Fruit fly (Drosophila melanogaster) whole organism, embryonic: Measurements from ENCODE around the gene mus101.

Source experiments
- Ada2b ChIP-seq: fragments of 200-800 bp; sonication (Bioruptor generic); IDR thresholded peaks from 2 replicates; pipeline ENCODE4 v1.3.6; 2022; ENCODE audit warnings: missing biosample characterization, missing genetic modification characterization
- CG10431 ChIP-seq: fragments of 200-800 bp; sonication (Bioruptor generic); optimal IDR thresholded peaks from 3 replicates; lab custom pipeline; 2018; ENCODE audit warnings: missing biosample characterization, mild to moderate bottlenecking, missing genetic modification characterization
- CG15073 ChIP-seq: fragments of 200-800 bp; sonication (Bioruptor generic); optimal IDR thresholded peaks from 2 replicates; lab custom pipeline; 2016; ENCODE audit warnings: missing biosample characterization, missing genetic modification characterization
- CG1603 ChIP-seq: fragments of 200-800 bp; sonication (Bioruptor generic); optimal IDR thresholded peaks from 2 replicates; lab custom pipeline; 2019; ENCODE audit warnings: missing biosample characterization, mild to moderate bottlenecking, missing genetic modification characterization, moderate library complexity
- CG17186 ChIP-seq: fragments of 200-800 bp; sonication (Bioruptor generic); optimal IDR thresholded peaks from 3 replicates; lab custom pipeline; 2017; ENCODE audit warnings: missing biosample characterization, missing genetic modification reagents, missing genetic modification characterization
- CG17328 ChIP-seq: fragments of 200-800 bp; sonication (Bioruptor generic); IDR thresholded peaks from 2 replicates; pipeline ENCODE4 v1.3.6; 2022; ENCODE audit warnings: missing biosample characterization, missing genetic modification characterization
- CG17568 ChIP-seq: fragments of 200-800 bp; sonication (Bioruptor generic); optimal IDR thresholded peaks from 2 replicates; lab custom pipeline; 2018; ENCODE audit warnings: missing biosample characterization, mild to moderate bottlenecking, missing genetic modification characterization, moderate library complexity
- CG18619 ChIP-seq: fragments of 200-800 bp; sonication (Bioruptor generic); optimal IDR thresholded peaks from 3 replicates; lab custom pipeline; 2017; ENCODE audit warnings: missing biosample characterization, mild to moderate bottlenecking, missing genetic modification characterization
- CG31441 ChIP-seq: fragments of 200-800 bp; sonication (Bioruptor generic); IDR thresholded peaks from 2 replicates; pipeline ENCODE4 v1.3.6; 2022; ENCODE audit warnings: missing biosample characterization, missing genetic modification characterization
- CG32532 ChIP-seq: fragments of 200-800 bp; sonication (Bioruptor generic); IDR thresholded peaks from 2 replicates; pipeline ENCODE4 v1.3.6; 2022; ENCODE audit warnings: missing biosample characterization, missing genetic modification characterization
- CG32767 ChIP-seq: fragments of 200-800 bp; sonication (Bioruptor generic); IDR thresholded peaks from 2 replicates; pipeline ENCODE4 v1.3.6; 2022; ENCODE audit warnings: missing biosample characterization, missing genetic modification characterization
- CG32772 ChIP-seq: fragments of 200-800 bp; sonication (Bioruptor generic); IDR thresholded peaks from 2 replicates; pipeline ENCODE4 v1.3.6; 2022; ENCODE audit warnings: missing biosample characterization, missing genetic modification characterization
- CG33213 ChIP-seq: fragments of 200-800 bp; sonication (Bioruptor generic); optimal IDR thresholded peaks from 3 replicates; lab custom pipeline; 2016; ENCODE audit warnings: missing biosample characterization, missing genetic modification characterization
- CG34376 ChIP-seq: fragments of 200-800 bp; sonication (Bioruptor generic); optimal IDR thresholded peaks from 2 replicates; lab custom pipeline; 2018; ENCODE audit warnings: missing biosample characterization, mild to moderate bottlenecking, missing genetic modification characterization
- CG42726 ChIP-seq: fragments of 200-800 bp; sonication (Bioruptor generic); IDR thresholded peaks from 2 replicates; pipeline ENCODE4 v1.3.6; 2022; ENCODE audit warnings: missing biosample characterization, missing genetic modification characterization; ENCODE audit not compliant: partially characterized antibody
- CG4707 ChIP-seq: fragments of 200-800 bp; sonication (Bioruptor generic); optimal IDR thresholded peaks from 2 replicates; lab custom pipeline; 2018; ENCODE audit warnings: missing biosample characterization, mild to moderate bottlenecking, missing genetic modification characterization, moderate library complexity
- CG7928 ChIP-seq: fragments of 200-800 bp; sonication (Bioruptor generic); optimal IDR thresholded peaks from 2 replicates; lab custom pipeline; 2017; ENCODE audit warnings: missing biosample characterization, mild to moderate bottlenecking, missing genetic modification characterization
- CG8944 ChIP-seq: fragments of 200-800 bp; sonication (Bioruptor generic); optimal IDR thresholded peaks from 3 replicates; lab custom pipeline; 2016; ENCODE audit warnings: missing biosample characterization, missing genetic modification characterization
- CG9727 ChIP-seq: fragments of 200-800 bp; sonication (Bioruptor generic); optimal IDR thresholded peaks from 3 replicates; lab custom pipeline; 2017; ENCODE audit warnings: missing biosample characterization, mild to moderate bottlenecking, missing genetic modification characterization
- D19A ChIP-seq: fragments of 200-800 bp; optimal IDR thresholded peaks from 3 replicates; lab custom pipeline; 2019; ENCODE audit warnings: missing biosample characterization, mild to moderate bottlenecking, missing genetic modification characterization, moderate library complexity
- Dbx ChIP-seq: fragments of 200-800 bp; sonication (Bioruptor generic); IDR thresholded peaks from 3 replicates; pipeline ENCODE4 v1.3.6; 2022; ENCODE audit warnings: missing biosample characterization, missing genetic modification characterization
- Dip3 ChIP-seq: fragments of 200-800 bp; sonication (Bioruptor generic); optimal IDR thresholded peaks from 3 replicates; lab custom pipeline; 2016; ENCODE audit warnings: missing biosample characterization, missing genetic modification characterization
- Dp ChIP-seq: fragments of 200-800 bp; sonication (Bioruptor generic); optimal IDR thresholded peaks from 2 replicates; lab custom pipeline; 2018; ENCODE audit warnings: missing biosample characterization, mild to moderate bottlenecking, missing genetic modification characterization, moderate library complexity
- E2f1 ChIP-seq: fragments of 200-800 bp; sonication (Bioruptor generic); IDR thresholded peaks from 2 replicates; pipeline ENCODE4 v1.3.6; 2022; ENCODE audit warnings: missing biosample characterization, missing genetic modification characterization
- Elba2 ChIP-seq: fragments of 200-800 bp; sonication (Bioruptor generic); optimal IDR thresholded peaks from 3 replicates; lab custom pipeline; 2016; ENCODE audit warnings: missing biosample characterization, missing genetic modification characterization
- HLH3B ChIP-seq: fragments of 200-800 bp; sonication (Bioruptor generic); IDR thresholded peaks from 2 replicates; pipeline ENCODE4 v1.3.6; 2022; ENCODE audit warnings: missing biosample characterization, missing genetic modification characterization
- HmgZ ChIP-seq: fragments of 200-800 bp; sonication (Bioruptor generic); optimal IDR thresholded peaks from 2 replicates; lab custom pipeline; 2018; ENCODE audit warnings: missing biosample characterization, mild to moderate bottlenecking, missing genetic modification characterization
- Hmr ChIP-seq: fragments of 200-800 bp; sonication (Bioruptor generic); optimal IDR thresholded peaks from 3 replicates; lab custom pipeline; 2017; ENCODE audit warnings: mild to moderate bottlenecking, missing biosample characterization, missing genetic modification reagents, missing genetic modification characterization
- Kr ChIP-seq: fragments of 200-800 bp; sonication (Bioruptor generic); optimal IDR thresholded peaks from 2 replicates; lab custom pipeline; 2017; ENCODE audit warnings: missing biosample characterization, mild to moderate bottlenecking, missing genetic modification characterization
- Nf-YB ChIP-seq: fragments of 200-800 bp; sonication (Bioruptor generic); optimal IDR thresholded peaks from 3 replicates; lab custom pipeline; 2019; ENCODE audit warnings: missing biosample characterization, mild to moderate bottlenecking, missing genetic modification characterization, moderate library complexity
- Optix ChIP-seq: fragments of 200-800 bp; sonication (Bioruptor generic); IDR thresholded peaks from 3 replicates; pipeline ENCODE4 v1.3.6; 2022; ENCODE audit warnings: missing biosample characterization, missing genetic modification characterization
- PHDP ChIP-seq: fragments of 200-800 bp; sonication (Bioruptor generic); optimal IDR thresholded peaks from 3 replicates; lab custom pipeline; 2018; ENCODE audit warnings: missing biosample characterization, mild to moderate bottlenecking, missing genetic modification characterization, moderate library complexity
- Sry-β ChIP-seq: fragments of 200-800 bp; sonication (Bioruptor generic); optimal IDR thresholded peaks from 2 replicates; lab custom pipeline; 2018; ENCODE audit warnings: missing biosample characterization, mild to moderate bottlenecking, missing genetic modification characterization, moderate library complexity
- Trl ChIP-seq, 3 experiments: fragments of >200 bp in 2 of 3; fragments of 200-800 bp in 1 of 3; sonication (Bioruptor generic) in 1 of 3; optimal IDR thresholded peaks; 2 replicates in 1 of 3; 3 replicates in 2 of 3; lab custom pipeline; 2016 to 2017; ENCODE audit warnings: missing biosample characterization in 1 of 3, missing genetic modification characterization in 1 of 3
- Xrp1 ChIP-seq: fragments of 200-800 bp; sonication (Bioruptor generic); IDR thresholded peaks from 2 replicates; pipeline ENCODE4 v1.3.6; 2022; ENCODE audit warnings: missing biosample characterization, missing genetic modification characterization
- ato ChIP-seq: fragments of 200-800 bp; sonication (Bioruptor generic); IDR thresholded peaks from 2 replicates; pipeline ENCODE4 v1.3.6; 2022; ENCODE audit warnings: missing biosample characterization, missing genetic modification characterization; ENCODE audit not compliant: partially characterized antibody
- bigmax ChIP-seq: fragments of 200-800 bp; sonication (Bioruptor generic); optimal IDR thresholded peaks from 2 replicates; lab custom pipeline; 2018; ENCODE audit warnings: missing biosample characterization, mild to moderate bottlenecking, missing genetic modification characterization
- dati ChIP-seq: fragments of 200-800 bp; sonication (Bioruptor generic); IDR thresholded peaks from 2 replicates; pipeline ENCODE4 v1.3.6; 2022; ENCODE audit warnings: missing biosample characterization, missing genetic modification characterization
- dpn ChIP-seq, 2 experiments: fragments of 200-800 bp; sonication (Bioruptor generic); optimal IDR thresholded peaks; 3 replicates each; lab custom pipeline; 2016; ENCODE audit warnings: missing biosample characterization in 2 of 2, missing genetic modification characterization in 2 of 2
- en ChIP-seq: fragments of 200-800 bp; sonication (Bioruptor generic); optimal IDR thresholded peaks from 2 replicates; lab custom pipeline; 2016; ENCODE audit warnings: missing biosample characterization, missing genetic modification characterization
- fu2 ChIP-seq: fragments of 200-800 bp; sonication (Bioruptor generic); optimal IDR thresholded peaks from 2 replicates; lab custom pipeline; 2016; ENCODE audit warnings: missing biosample characterization, missing genetic modification characterization
- lola ChIP-seq, 3 experiments: fragments of >200 bp in 2 of 3; fragments of 200-800 bp in 1 of 3; sonication (Bioruptor generic) in 1 of 3; optimal IDR thresholded peaks; 2 replicates each; lab custom pipeline; 2017 to 2019; ENCODE audit warnings: missing biosample characterization in 3 of 3, missing genetic modification characterization in 3 of 3, mild to moderate bottlenecking in 1 of 3, moderate library complexity in 1 of 3
- nerfin-2 ChIP-seq: fragments of 200-800 bp; sonication (Bioruptor generic); IDR thresholded peaks from 2 replicates; pipeline ENCODE4 v1.3.6; 2022; ENCODE audit warnings: missing biosample characterization, missing genetic modification characterization; ENCODE audit not compliant: partially characterized antibody
- sr ChIP-seq: fragments of 200-800 bp; sonication (Bioruptor generic); IDR thresholded peaks from 3 replicates; pipeline ENCODE4 v1.3.6; 2022; ENCODE audit warnings: missing biosample characterization, missing genetic modification characterization
- sug ChIP-seq: fragments of 200-800 bp; optimal IDR thresholded peaks from 2 replicates; lab custom pipeline; 2019; ENCODE audit warnings: missing biosample characterization, mild to moderate bottlenecking, missing genetic modification characterization, moderate library complexity
- tgo ChIP-seq: fragments of 200-800 bp; sonication (Bioruptor generic); IDR thresholded peaks from 3 replicates; pipeline ENCODE4 v1.3.6; 2022; ENCODE audit warnings: missing biosample characterization, missing genetic modification characterization
- trem ChIP-seq: fragments of 200-800 bp; optimal IDR thresholded peaks from 3 replicates; lab custom pipeline; 2019; ENCODE audit warnings: missing biosample characterization, mild to moderate bottlenecking, missing genetic modification characterization, moderate library complexity
- twi ChIP-seq: fragments of 200-800 bp; optimal IDR thresholded peaks from 2 replicates; lab custom pipeline; 2019; ENCODE audit warnings: missing biosample characterization, mild to moderate bottlenecking, missing genetic modification characterization, moderate library complexity
- vvl ChIP-seq: fragments of 200-800 bp; sonication (Bioruptor generic); IDR thresholded peaks from 2 replicates; pipeline ENCODE4 v1.3.6; 2022; ENCODE audit warnings: missing biosample characterization, missing genetic modification characterization
- wek ChIP-seq: fragments of 200-800 bp; sonication (Bioruptor generic); optimal IDR thresholded peaks from 3 replicates; lab custom pipeline; 2018; ENCODE audit warnings: missing biosample characterization, mild to moderate bottlenecking, missing genetic modification characterization, moderate library complexity

Gene mus101

dm6 chrX:13755152-13755557 lies 33.1 kb downstream of the mus101 start, which contains the start of gene Pdcd4 (continued):
- TF ChIP-seq ato (GFP tag; lab: Robert Waterston, UW) (no peak), CG33213 (GFP tag; lab: Kevin White, UChicago) (peak; percentile 45), CG42726 (GFP tag; lab: Robert Waterston, UW) (0 out of 2 replicates have a peak, but pooled peaks have one; percentile 49), CG15073 (GFP tag; lab: Kevin White, UChicago) (no peak), D19A (tag; lab: Kevin White, UChicago) (peak; percentile 28), sug (peak; percentile 25), CG34376 (GFP tag; lab: Kevin White, UChicago) (peak; percentile 75), Hmr (GFP tag; lab: Kevin White, UChicago) (peak; percentile 49), CG8944 (no peak), Kr (GFP tag; lab: Kevin White, UChicago) (peak; percentile 65), HmgZ (tag; lab: Kevin White, UChicago) (peak; percentile 4), Sry-β (GFP tag; lab: Kevin White, UChicago) (no peak), twi (tag; lab: Kevin White, UChicago) (no peak), Xrp1 (GFP tag; lab: Robert Waterston, UW) (0 out of 2 replicates have a peak, but pooled peaks have one; percentile 26), trem (peak; percentile 43), lola (GFP tag; optimal IDR thresholded peaks at IDR 0.05; lab: Kevin White, UChicago) (no peak), CG9727 (peak; percentile 1), CG17328 (GFP tag; lab: Robert Waterston, UW) (peak; percentile 22; the same call in 1 of the 2 replicates), dati (GFP tag; lab: Robert Waterston, UW) (no peak), Dp (GFP tag; lab: Kevin White, UChicago) (peak; percentile 31), CG10431 (GFP tag; lab: Kevin White, UChicago) (no peak), Dbx (0 out of 3 replicates have a peak, but pooled peaks have one; percentile 20), en (no peak), dpn (GFP tag; optimal IDR thresholded peaks at IDR 0.05; lab: Kevin White, UChicago) (peak in 1 of 2 experiments; percentile 7), tgo (GFP tag; lab: Robert Waterston, UW) (no peak), CG32772 (GFP tag; lab: Robert Waterston, UW) (no peak), CG32532 (GFP tag; lab: Robert Waterston, UW) (peak; percentile 17; the same call in 1 of the 2 replicates), Trl (optimal IDR thresholded peaks at IDR 0.05; lab: Kevin White, UChicago) (no peak), Trl (GFP tag; optimal IDR thresholded peaks at IDR 0.05; lab: Kevin White, UChicago) (peak; percentile 34), nerfin-2 (GFP tag; lab: Robert Waterston, UW) (0 out of 2 replicates have a peak, but pooled peaks have one; percentile 50), CG1603 (peak; percentile 31), CG32767 (GFP tag; lab: Robert Waterston, UW) (no peak), CG17568 (GFP tag; lab: Kevin White, UChicago) (peak; percentile 8), CG7928 (GFP tag; lab: Kevin White, UChicago) (no peak), CG17186 (GFP tag; lab: Kevin White, UChicago) (peak; percentile 21), CG4707 (GFP tag; lab: Kevin White, UChicago) (no peak), E2f1 (GFP tag; lab: Robert Waterston, UW) (no peak), sr (GFP tag; lab: Robert Waterston, UW) (0 out of 3 replicates have a peak, but pooled peaks have one; percentile 9), PHDP (tag; lab: Kevin White, UChicago) (no peak), HLH3B (no peak), Ada2b (no peak), Elba2 (GFP tag; lab: Kevin White, UChicago) (no peak), Optix (GFP tag; lab: Robert Waterston, UW) (no peak), fu2 (no peak), vvl (peak; percentile 26; the same call in 1 of the 2 replicates), Nf-YB (no peak), CG31441 (GFP tag; lab: Robert Waterston, UW) (no peak), CG18619 (GFP tag; lab: Kevin White, UChicago) (no peak), wek (GFP tag; lab: Kevin White, UChicago) (peak; percentile 24), bigmax (GFP tag; lab: Kevin White, UChicago) (peak; percentile 1), Dip3 (GFP tag; lab: Kevin White, UChicago) (no peak)
